Fruit fly (Drosophila melanogaster) whole organism: ENCODE results near the gene TpnC25D.

Source experiments
- CG8478 ChIP-seq: fragments of >200 bp; optimal IDR thresholded peaks from 2 replicates; lab custom pipeline; 2018; ENCODE audit warnings: inconsistent platforms
- Dll ChIP-seq: fragments of >200 bp; optimal IDR thresholded peaks from 2 replicates; lab custom pipeline; 2017
- EcR ChIP-seq, 2 experiments: fragments of >200 bp; optimal IDR thresholded peaks; 2 replicates each; lab custom pipeline; 2017; ENCODE audit warnings: missing biosample characterization in 2 of 2, missing genetic modification characterization in 2 of 2, missing genetic modification reagents in 2 of 2
- pan ChIP-seq: fragments of >200 bp; optimal IDR thresholded peaks from 2 replicates; lab custom pipeline; 2017
- psq ChIP-seq: fragments of >200 bp; optimal IDR thresholded peaks from 2 replicates; lab custom pipeline; 2017
- usp ChIP-seq: fragments of >200 bp; optimal IDR thresholded peaks from 2 replicates; lab custom pipeline; 2017; ENCODE audit warnings: missing biosample characterization, missing genetic modification characterization, mixed read lengths

TpnC25D gene

DNA sequence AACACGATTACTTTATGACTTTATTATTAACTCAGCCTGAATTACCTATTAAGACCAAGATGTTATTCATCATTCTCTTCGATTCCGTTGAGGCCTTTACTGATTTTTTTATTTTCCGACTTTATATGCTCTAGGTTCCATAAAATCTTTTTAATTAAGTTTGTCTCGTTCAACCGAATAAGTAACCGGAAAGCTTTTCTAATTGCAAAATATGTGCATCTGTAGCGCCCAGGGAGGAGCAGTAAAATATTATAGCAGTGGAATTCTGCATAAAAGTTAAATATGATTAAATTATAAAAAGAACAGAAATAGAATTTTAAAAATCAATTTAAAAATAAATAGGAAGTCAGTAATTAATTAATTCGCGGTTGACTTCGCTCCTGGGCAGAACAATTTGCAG lies at the start of gene TpnC25D, which contains the start of gene CG14034:
TpnC25D (plus strand) TSS at position 260 of the 400 bp plus-strand sequence.
CG14034 (minus strand) TSS at position 101 of the 400 bp plus-strand sequence.
- TF ChIP-seq psq (lab: Kevin White, UChicago) (no peak), usp (GFP tag; lab: Kevin White, UChicago) (no peak), CG8478 (lab: Kevin White, UChicago) (no peak), EcR (GFP tag; optimal IDR thresholded peaks at IDR 0.05; lab: Kevin White, UChicago) (no peak), Dll (lab: Kevin White, UChicago) (no peak)

DNA sequence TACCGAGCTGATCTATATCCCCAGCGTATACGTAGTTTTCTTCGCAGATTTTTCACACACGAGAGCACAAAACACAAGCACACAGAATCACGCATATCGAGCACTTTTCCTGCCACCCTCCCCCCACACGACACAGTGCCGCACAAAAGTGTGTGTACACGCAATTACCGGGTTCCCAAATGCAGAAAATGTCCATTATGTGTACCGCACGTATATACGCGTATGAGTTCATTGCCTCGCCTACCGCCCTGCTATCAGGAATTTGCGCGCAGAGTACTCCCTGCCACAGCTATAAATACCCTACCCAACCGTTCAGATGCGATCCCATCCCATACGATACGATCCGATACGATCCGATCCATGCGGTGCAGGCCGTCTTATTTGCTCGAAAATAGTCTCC lies 30.0 kb upstream of the TpnC25D start:
- TF ChIP-seq Dll (lab: Kevin White, UChicago), result no peak
- TF ChIP-seq pan (lab: Kevin White, UChicago), result no peak
- no peak for TF ChIP-seq psq (lab: Kevin White, UChicago)
- no peak for TF ChIP-seq usp (GFP tag; lab: Kevin White, UChicago)
- TF ChIP-seq CG8478 (lab: Kevin White, UChicago), result no peak
- no peak for TF ChIP-seq EcR (GFP tag; optimal IDR thresholded peaks at IDR 0.05; lab: Kevin White, UChicago)

DNA sequence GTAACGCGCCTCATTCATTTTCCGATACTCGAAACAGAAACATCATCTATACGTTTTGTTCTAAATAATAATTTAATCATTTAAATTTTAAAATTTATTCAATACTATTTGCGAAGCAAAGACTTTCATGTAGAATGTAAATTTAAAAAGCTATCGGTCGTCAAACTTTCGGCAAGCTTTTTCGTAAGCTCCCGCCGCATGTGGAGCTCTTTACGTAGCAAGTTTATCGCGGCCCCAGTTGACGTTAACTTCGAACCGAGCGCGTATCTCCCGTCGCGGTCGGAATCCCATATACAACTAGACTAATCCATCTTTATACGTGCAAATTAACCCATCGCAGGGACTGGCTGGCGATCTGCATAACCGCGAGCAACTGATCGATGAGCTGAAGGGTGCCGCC lies 20.9 kb upstream of the TpnC25D start:
- TF ChIP-seq CG8478 (lab: Kevin White, UChicago) (no peak), EcR (GFP tag; optimal IDR thresholded peaks at IDR 0.05; lab: Kevin White, UChicago) (no peak), pan (lab: Kevin White, UChicago) (no peak), usp (GFP tag; lab: Kevin White, UChicago) (no peak), Dll (lab: Kevin White, UChicago) (no peak), psq (lab: Kevin White, UChicago) (no peak)

DNA sequence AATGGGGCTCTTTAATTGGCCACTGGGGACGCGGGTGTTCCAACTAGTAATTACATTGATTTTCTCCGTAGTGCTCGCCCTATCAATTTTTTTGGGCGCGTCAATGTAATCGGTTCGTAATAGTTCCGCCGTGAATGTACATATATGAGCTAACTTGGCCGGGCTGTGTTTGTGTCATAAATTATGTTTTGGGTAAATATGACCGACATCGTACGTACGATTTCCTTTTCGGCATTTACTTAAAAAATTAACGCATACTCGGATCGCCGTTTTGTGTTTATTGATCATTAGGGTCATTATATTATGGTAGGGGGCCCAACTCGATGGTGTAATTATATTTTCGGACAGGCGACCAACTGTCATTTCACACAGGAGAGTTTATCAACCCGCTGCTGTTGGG lies 19.8 kb upstream of the TpnC25D start:
- TF ChIP-seq CG8478 (lab: Kevin White, UChicago) (no peak), psq (lab: Kevin White, UChicago) (no peak), pan (lab: Kevin White, UChicago) (no peak), Dll (lab: Kevin White, UChicago) (no peak), usp (GFP tag; lab: Kevin White, UChicago) (no peak), EcR (GFP tag; optimal IDR thresholded peaks at IDR 0.05; lab: Kevin White, UChicago) (no peak)

DNA sequence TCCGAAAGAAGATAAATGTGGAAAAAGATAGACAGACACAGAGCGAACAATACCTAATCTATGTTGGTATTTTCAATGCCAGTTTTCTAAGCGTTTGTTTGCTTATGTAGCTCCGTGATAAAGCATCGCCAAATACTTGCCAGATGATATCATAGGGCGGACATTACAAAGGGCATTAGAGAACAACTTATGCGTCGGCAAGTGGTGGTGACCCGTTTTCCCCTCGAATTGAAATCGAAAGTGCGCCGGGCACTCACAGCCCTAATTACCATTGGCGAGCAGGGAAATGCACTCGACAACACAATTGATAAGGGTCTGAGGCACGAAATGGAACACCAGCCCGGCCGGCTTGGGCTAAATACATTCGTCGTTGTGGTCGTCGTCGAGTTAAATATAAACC lies 19.3 kb upstream of the TpnC25D start:
- TF ChIP-seq psq (lab: Kevin White, UChicago), result no peak
- TF ChIP-seq CG8478 (lab: Kevin White, UChicago), result no peak
- TF ChIP-seq Dll (lab: Kevin White, UChicago), result no peak
- no peak for TF ChIP-seq usp (GFP tag; lab: Kevin White, UChicago)
- no peak for TF ChIP-seq EcR (GFP tag; optimal IDR thresholded peaks at IDR 0.05; lab: Kevin White, UChicago)
- TF ChIP-seq pan (lab: Kevin White, UChicago), result no peak

DNA sequence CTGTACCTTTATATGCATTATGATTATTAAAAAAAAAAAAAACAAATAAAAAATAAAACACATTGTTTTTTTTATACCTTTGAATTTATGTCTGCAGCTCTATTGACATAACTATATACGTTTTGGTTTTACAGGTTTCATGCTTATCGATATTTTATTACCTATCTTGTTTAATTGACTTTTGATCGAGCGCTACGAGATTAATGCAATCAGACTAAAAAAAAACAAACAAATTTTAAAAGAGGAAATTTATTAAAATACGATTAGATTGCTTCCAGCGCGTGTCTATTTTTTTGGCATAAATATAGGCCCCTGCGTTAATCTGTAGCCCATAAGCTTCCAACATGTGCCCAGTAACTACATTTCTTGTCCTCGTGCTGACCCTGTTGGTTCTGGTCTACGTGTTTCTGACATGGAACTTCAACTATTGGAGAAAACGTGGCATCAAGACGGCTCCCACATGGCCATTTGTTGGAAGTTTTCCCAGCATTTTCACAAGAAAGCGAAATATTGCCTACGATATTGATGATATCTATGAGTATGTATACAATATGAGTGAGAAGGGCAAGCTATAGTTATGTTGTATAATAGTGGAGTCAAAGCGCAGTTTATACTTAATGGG lies 9.4 kb upstream of the TpnC25D start, which contains the start of gene Cyp28d2:
Cyp28d2 (plus strand) TSS at position 304 of the 622 bp plus-strand sequence.
- no peak for TF ChIP-seq psq (lab: Kevin White, UChicago)
- TF ChIP-seq pan (lab: Kevin White, UChicago), result no peak
- no peak for TF ChIP-seq EcR (GFP tag; optimal IDR thresholded peaks at IDR 0.05; lab: Kevin White, UChicago)
- TF ChIP-seq usp (GFP tag; lab: Kevin White, UChicago), result no peak
- no peak for TF ChIP-seq Dll (lab: Kevin White, UChicago)
- TF ChIP-seq CG8478 (lab: Kevin White, UChicago), result no peak

DNA sequence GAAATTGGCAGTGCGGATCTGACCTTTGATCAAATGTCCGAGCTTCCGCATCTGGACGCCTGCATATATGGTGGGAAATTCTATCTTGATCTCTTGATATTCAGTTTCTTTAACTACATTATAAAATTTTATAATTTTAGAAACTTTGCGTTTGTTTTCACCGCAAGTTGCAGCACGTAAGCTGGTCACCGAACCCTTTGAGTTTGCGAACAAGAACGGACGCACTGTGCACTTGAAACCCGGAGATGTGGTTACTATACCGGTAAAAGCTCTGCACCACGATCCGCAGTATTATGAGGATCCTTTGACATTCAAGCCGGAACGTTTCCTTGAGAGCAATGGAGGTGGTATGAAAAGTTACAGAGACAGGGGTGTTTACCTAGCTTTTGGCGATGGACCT lies 7.9 kb upstream of the TpnC25D start:
- TF ChIP-seq usp (GFP tag; lab: Kevin White, UChicago) (no peak), CG8478 (lab: Kevin White, UChicago) (no peak), Dll (lab: Kevin White, UChicago) (no peak), EcR (GFP tag; optimal IDR thresholded peaks at IDR 0.05; lab: Kevin White, UChicago) (no peak)

DNA sequence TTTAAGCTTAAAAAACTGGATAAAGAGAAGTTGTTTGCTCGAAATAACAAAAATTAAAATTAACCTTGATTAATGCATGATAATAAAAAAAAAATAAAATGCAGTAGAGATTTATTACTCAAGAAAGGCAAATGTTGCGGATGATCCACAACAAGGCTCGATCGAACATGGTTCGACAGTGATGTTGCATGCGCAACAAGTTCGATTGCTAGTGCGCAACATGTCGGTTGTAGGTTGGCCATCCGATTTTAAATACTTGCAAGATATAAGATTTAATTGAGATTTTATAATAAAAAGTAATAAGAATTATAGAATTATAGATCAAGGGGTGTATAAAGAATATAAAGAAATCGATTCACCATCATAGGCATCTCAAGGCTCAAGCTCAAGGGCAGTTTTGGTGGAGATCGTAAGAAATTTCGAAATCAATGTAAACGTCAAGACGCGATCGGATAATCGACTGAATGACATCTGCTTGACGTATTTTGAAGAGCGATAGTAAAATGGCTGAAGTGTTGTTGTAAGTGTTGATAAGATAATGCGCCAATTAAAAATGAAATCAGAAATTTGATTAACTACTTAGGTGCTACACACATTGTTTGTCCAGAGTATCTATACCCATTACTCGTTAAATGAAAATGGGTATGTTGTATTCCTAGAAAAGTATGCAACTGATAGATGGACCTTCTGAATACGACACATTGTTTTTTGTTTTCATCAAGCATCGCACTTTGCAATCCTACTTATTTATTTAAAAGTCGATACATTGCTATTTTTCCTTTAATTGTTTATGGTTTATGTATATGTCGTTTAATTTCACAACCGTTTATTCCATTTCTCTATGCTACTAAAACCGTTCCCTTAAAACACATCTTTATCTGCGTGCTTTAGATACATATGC lies 7.0 kb upstream of the TpnC25D start:
- TF ChIP-seq EcR (GFP tag; optimal IDR thresholded peaks at IDR 0.05; lab: Kevin White, UChicago) (no peak), psq (lab: Kevin White, UChicago) (no peak), pan (lab: Kevin White, UChicago) (no peak), CG8478 (lab: Kevin White, UChicago) (no peak), usp (GFP tag; lab: Kevin White, UChicago) (no peak), Dll (lab: Kevin White, UChicago) (no peak)

DNA sequence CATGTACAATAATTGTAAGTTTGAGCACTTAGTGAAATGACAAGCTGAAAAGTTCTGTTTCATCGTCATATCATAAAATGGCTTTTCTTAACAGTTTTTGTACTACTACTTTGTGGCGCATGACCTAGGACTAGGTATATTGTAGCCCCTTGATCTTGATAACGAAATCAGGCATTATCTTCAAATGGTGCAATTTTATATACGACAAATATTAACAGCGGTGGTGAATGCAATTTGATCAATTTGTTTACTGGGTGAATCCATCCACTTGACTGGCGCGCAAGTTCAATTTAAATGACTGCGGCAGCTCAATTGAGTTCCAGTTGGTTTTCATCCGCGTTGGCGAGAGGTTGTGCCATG lies 6.4 kb upstream of the TpnC25D start, which contains the start of gene Cyp28d1:
Cyp28d1 (plus strand) TSS at position 316 of the 360 bp plus-strand sequence.
- no peak for TF ChIP-seq usp (GFP tag; lab: Kevin White, UChicago)
- no peak for TF ChIP-seq Dll (lab: Kevin White, UChicago)
- TF ChIP-seq pan (lab: Kevin White, UChicago), result no peak
- TF ChIP-seq CG8478 (lab: Kevin White, UChicago), result no peak
- no peak for TF ChIP-seq psq (lab: Kevin White, UChicago)

DNA sequence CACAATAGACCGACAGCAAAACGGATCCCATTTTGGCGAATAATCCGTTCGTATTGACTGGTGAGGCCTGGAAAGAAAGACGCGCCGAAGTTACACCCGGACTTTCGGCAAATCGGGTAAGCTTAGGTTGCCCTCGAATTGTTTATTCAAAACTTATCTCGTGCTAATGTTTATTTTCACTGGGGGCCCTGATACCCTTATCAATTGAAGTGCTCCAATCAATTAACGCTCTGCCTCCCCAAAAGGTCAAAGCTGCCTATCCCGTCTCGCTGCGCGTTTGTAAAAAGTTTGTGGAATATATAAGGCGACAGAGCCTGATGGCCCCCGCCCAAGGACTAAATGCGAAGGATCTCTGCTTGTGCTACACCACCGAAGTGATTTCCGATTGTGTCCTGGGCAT lies 5.6 kb upstream of the TpnC25D start:
- TF ChIP-seq usp (GFP tag; lab: Kevin White, UChicago) (no peak), CG8478 (lab: Kevin White, UChicago) (no peak), pan (lab: Kevin White, UChicago) (no peak), psq (lab: Kevin White, UChicago) (no peak), Dll (lab: Kevin White, UChicago) (no peak), EcR (GFP tag; optimal IDR thresholded peaks at IDR 0.05; lab: Kevin White, UChicago) (no peak)

DNA sequence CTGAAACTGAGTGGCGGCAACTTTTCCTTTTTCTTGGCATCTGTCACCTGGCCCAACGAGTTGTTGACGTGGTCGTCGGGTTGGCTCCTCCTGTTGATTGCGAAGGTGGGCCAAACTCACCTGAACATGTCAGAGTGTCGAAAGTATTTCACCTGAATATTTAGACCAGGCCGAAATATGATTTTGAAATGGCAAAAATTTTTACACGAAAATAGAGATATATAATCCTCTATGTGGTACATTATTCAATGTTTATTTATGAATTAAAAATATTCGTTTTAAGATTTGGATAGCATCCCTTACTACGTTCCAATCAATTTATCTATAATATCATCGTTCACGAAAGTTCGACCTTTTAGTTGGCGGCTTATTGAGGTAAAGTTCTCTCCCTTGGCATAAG lies 1.5 kb upstream of the TpnC25D start, which contains the start of gene CG7742:
CG7742 (minus strand) TSS at position 101 of the 400 bp plus-strand sequence.
- TF ChIP-seq psq (lab: Kevin White, UChicago), result no peak
- TF ChIP-seq EcR (GFP tag; optimal IDR thresholded peaks at IDR 0.05; lab: Kevin White, UChicago), result no peak
- no peak for TF ChIP-seq usp (GFP tag; lab: Kevin White, UChicago)
- no peak for TF ChIP-seq pan (lab: Kevin White, UChicago)
- no peak for TF ChIP-seq Dll (lab: Kevin White, UChicago)
- TF ChIP-seq CG8478 (lab: Kevin White, UChicago), result no peak
